Worm (Caenorhabditis elegans): Measurements from ENCODE around the gene gpa-10.

gpa-10 gene

DNA sequence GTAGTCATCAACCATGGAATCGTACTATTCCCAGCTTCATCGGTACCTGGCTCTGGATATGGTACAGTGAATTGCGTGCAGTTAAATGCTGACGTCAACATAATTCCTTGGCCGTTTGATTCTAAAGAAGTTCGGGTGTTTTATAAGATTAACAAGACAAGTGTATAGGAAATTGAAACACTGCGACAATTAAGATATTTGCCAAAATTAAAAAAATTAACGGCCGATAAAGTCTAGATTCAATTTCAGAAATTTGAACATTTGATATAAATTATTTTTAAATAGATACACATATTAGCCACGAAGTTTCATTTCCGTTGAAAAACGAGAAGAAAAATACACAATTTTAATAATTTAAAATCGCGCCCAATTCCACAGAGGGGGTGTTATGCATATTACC is 48.3 kb downstream of the gpa-10 start, which contains the start of gene dmsr-12:
Gene dmsr-12, minus strand, starts transcription at position 101 of the 400 bp plus-strand sequence.
- no peak for TF ChIP-seq ztf-23 (GFP tag; IDR thresholded peaks at IDR 0.05)
- no peak for TF ChIP-seq klf-2 (GFP tag; conservative IDR thresholded peaks at IDR 0.05)

DNA sequence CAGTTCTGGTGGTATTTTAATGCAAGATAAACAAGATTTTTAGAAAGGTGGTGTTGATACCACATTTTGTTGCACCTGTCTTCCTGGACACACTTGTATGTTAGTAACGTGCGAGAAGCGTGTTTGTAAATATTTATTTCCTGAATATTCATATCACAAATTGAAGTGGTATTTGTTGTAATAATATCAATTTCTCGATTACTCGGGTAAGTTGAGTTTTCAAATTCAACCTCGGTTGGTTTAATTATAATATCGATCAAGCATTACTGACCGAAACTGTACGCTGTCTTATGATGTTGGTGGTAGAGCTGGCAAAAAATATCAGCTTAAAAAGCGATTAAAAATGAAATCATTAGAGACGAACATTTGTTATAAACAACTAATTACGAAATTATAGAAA is 50.6 kb downstream of the gpa-10 start, which contains the start of gene dmsr-11:
Gene dmsr-11, minus strand, starts transcription at position 101 of the 400 bp plus-strand sequence.
- TF ChIP-seq med-1 (GFP tag; optimal IDR thresholded peaks at IDR 0.05; ENCODE audit: insufficient read depth) (no peak), ztf-23 (GFP tag; IDR thresholded peaks at IDR 0.05) (no peak), tab-1 (GFP tag; IDR thresholded peaks at IDR 0.05) (no peak), flt-1 (GFP tag; IDR thresholded peaks at IDR 0.05) (no peak), klf-2 (GFP tag; conservative IDR thresholded peaks at IDR 0.05) (no peak), ref-1 (GFP tag; conservative IDR thresholded peaks at IDR 0.05) (no peak), ztf-29 (GFP tag; IDR thresholded peaks at IDR 0.05) (no peak), cog-1 (tag; optimal IDR thresholded peaks at IDR 0.05) (no peak), T22C8.4 (GFP tag; IDR thresholded peaks at IDR 0.05) (no peak)
